Fruit fly (Drosophila melanogaster) whole organism, pupa: ENCODE results near the gene CG13127.

Experiments
- CG10348 ChIP-seq: fragments of 200-800 bp; sonication (Bioruptor generic); IDR thresholded peaks from 2 replicates; pipeline ENCODE4 v1.3.6; 2022; ENCODE audit warnings: missing biosample characterization, missing genetic modification characterization
- CG12605 ChIP-seq: fragments of 200-800 bp; sonication (Bioruptor generic); IDR thresholded peaks from 2 replicates; pipeline ENCODE4 v1.3.6; 2022; ENCODE audit warnings: missing biosample characterization, missing genetic modification characterization
- CG13204 ChIP-seq: fragments of 200-800 bp; sonication (Bioruptor generic); optimal IDR thresholded peaks from 2 replicates; lab custom pipeline; 2018; ENCODE audit warnings: missing biosample characterization, mild to moderate bottlenecking, missing genetic modification characterization, moderate library complexity
- CG14655 ChIP-seq: fragments of 200-800 bp; sonication (Bioruptor generic); optimal IDR thresholded peaks from 3 replicates; lab custom pipeline; 2017; ENCODE audit warnings: mild to moderate bottlenecking, missing biosample characterization, missing genetic modification reagents, missing genetic modification characterization
- CG15710 ChIP-seq: fragments of 200-800 bp; sonication (Bioruptor generic); optimal IDR thresholded peaks from 2 replicates; lab custom pipeline; 2018; ENCODE audit warnings: missing biosample characterization, mild to moderate bottlenecking, missing genetic modification characterization, moderate library complexity
- CG17806 ChIP-seq: fragments of 200-800 bp; sonication (Bioruptor generic); optimal IDR thresholded peaks from 2 replicates; lab custom pipeline; 2018; ENCODE audit warnings: missing biosample characterization, mild to moderate bottlenecking, missing genetic modification characterization, moderate library complexity
- CG32121 ChIP-seq: fragments of 200-800 bp; sonication (Bioruptor generic); IDR thresholded peaks from 2 replicates; pipeline ENCODE4 v1.3.6; 2022; ENCODE audit warnings: missing biosample characterization, missing genetic modification characterization
- CG34367 ChIP-seq: fragments of 200-800 bp; sonication (Bioruptor generic); optimal IDR thresholded peaks from 2 replicates; lab custom pipeline; 2018; ENCODE audit warnings: missing biosample characterization, mild to moderate bottlenecking, missing genetic modification characterization
- CG4496 ChIP-seq: fragments of 200-800 bp; sonication (Bioruptor generic); IDR thresholded peaks from 3 replicates; pipeline ENCODE4 v1.3.6; 2022; ENCODE audit warnings: missing biosample characterization, missing genetic modification characterization
- CG8159 ChIP-seq: fragments of 200-800 bp; sonication (Bioruptor generic); optimal IDR thresholded peaks from 3 replicates; lab custom pipeline; 2018; ENCODE audit warnings: missing biosample characterization, mild to moderate bottlenecking, missing genetic modification characterization, moderate library complexity
- CG8301 ChIP-seq: fragments of 200-800 bp; sonication (Bioruptor generic); optimal IDR thresholded peaks from 2 replicates; lab custom pipeline; 2018; ENCODE audit warnings: missing biosample characterization, mild to moderate bottlenecking, missing genetic modification characterization
- CG9948 ChIP-seq: fragments of 200-800 bp; sonication (Bioruptor generic); optimal IDR thresholded peaks from 2 replicates; lab custom pipeline; 2018; ENCODE audit warnings: missing biosample characterization, mild to moderate bottlenecking, missing genetic modification characterization, moderate library complexity
- D1 ChIP-seq: fragments of 200-800 bp; sonication (Bioruptor generic); optimal IDR thresholded peaks from 2 replicates; lab custom pipeline; 2018; ENCODE audit warnings: missing biosample characterization, mild to moderate bottlenecking, missing genetic modification characterization, moderate library complexity
- EcR ChIP-seq: fragments of 200-800 bp; sonication (Bioruptor generic); optimal IDR thresholded peaks from 3 replicates; lab custom pipeline; 2019; ENCODE audit warnings: missing biosample characterization, missing genetic modification characterization, mild to moderate bottlenecking, moderate library complexity, missing genetic modification reagents
- Ets98B ChIP-seq: fragments of 200-800 bp; sonication (Bioruptor generic); IDR thresholded peaks from 2 replicates; pipeline ENCODE4 v1.3.6; 2022; ENCODE audit warnings: missing biosample characterization, missing genetic modification characterization
- Pif1A ChIP-seq: fragments of 200-800 bp; sonication (Bioruptor generic); optimal IDR thresholded peaks from 3 replicates; lab custom pipeline; 2016; ENCODE audit warnings: missing biosample characterization, missing genetic modification characterization
- Pif1B ChIP-seq: fragments of 200-800 bp; sonication (Bioruptor generic); optimal IDR thresholded peaks from 3 replicates; lab custom pipeline; 2016; ENCODE audit warnings: missing biosample characterization, missing genetic modification characterization
- Snoo ChIP-seq: fragments of 200-800 bp; sonication (Bioruptor generic); optimal IDR thresholded peaks from 3 replicates; lab custom pipeline; 2017; ENCODE audit warnings: missing biosample characterization, mild to moderate bottlenecking, missing genetic modification characterization, inconsistent platforms
- fd96Ca ChIP-seq: fragments of 200-800 bp; sonication (Bioruptor generic); IDR thresholded peaks from 3 replicates; pipeline ENCODE4 v1.3.6; 2022; ENCODE audit warnings: missing biosample characterization, missing genetic modification characterization
- gl ChIP-seq: fragments of 200-800 bp; sonication (Bioruptor generic); optimal IDR thresholded peaks from 2 replicates; lab custom pipeline; 2018; ENCODE audit warnings: missing biosample characterization, mild to moderate bottlenecking, missing genetic modification characterization
- rn ChIP-seq: fragments of 200-800 bp; sonication (Bioruptor generic); IDR thresholded peaks from 2 replicates; pipeline ENCODE4 v1.3.6; 2022; ENCODE audit warnings: missing biosample characterization, missing genetic modification characterization

CG13127 gene

DNA sequence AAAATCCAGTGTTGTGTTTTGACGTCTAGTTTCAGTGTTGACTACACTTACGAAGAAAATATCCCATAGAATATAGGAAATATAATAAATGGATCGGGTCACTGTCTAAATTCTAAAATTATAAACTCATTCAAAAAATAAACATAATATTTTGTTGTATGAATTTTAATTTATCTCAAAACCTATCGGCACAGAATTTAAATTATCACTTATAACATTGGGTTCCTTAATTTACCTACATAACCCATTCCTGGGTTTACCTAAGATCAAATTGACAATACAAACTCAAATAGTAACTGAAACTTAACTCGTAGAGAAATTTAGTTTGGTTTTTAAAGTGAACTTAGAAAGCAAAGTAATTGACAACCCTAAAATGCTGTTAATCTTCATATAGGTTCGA, 29.9 kb upstream of the CG13127 start:
- no peak for TF ChIP-seq Pif1A

- TF ChIP-seq CG9948 (tag; lab: Kevin White, UChicago) (no peak), CG10348 (no peak), D1 (no peak), fd96Ca (GFP tag; lab: Robert Waterston, UW) (no peak), gl (tag; lab: Kevin White, UChicago) (no peak), CG12605 (GFP tag; lab: Robert Waterston, UW) (no peak), CG15710 (tag; lab: Kevin White, UChicago) (no peak), CG17806 (tag; lab: Kevin White, UChicago) (no peak), CG32121 (GFP tag; lab: Robert Waterston, UW) (no peak), CG13204 (GFP tag; lab: Kevin White, UChicago) (no peak), CG4496 (no peak), Ets98B (GFP tag; lab: Robert Waterston, UW) (no peak), CG8159 (no peak), CG14655 (GFP tag; lab: Kevin White, UChicago) (no peak), Pif1B (GFP tag; lab: Kevin White, UChicago) (no peak)
Measured at dm6 chr2L:10002408-10003358, 23.8 kb upstream of the CG13127 start, which contains the start of the genes CG31875 and SoYb. Gene CG31875 (minus strand): TSS chr2L:10002736. Gene SoYb (minus strand): TSS chr2L:10002736.

DNA sequence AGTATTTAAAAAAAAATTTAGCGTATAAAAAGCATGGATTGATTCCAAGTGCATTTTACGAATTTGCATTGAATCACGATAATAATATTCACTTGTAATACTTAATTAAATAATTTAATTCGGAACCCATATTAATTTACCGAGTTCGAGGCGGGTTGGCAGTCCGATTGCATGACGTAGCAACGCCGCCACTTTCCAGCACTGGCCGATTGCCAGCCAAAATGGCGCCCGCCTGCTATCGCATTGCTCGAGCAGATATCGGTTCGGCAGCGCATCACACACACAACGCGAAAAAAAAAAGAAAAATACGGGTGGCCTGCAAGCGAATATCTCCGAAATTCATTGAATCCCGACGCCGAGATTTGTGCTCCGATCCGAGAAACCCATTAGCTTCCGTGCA, 22.9 kb upstream of the CG13127 start, which contains the start of gene Ndf:
Gene Ndf, plus strand, starts transcription at position 240 of the 400 bp plus-strand sequence.
- TF ChIP-seq Snoo (tag; lab: Kevin White, UChicago): peak; percentile 45
- no peak for TF ChIP-seq gl (tag; lab: Kevin White, UChicago)
- TF ChIP-seq CG12605 (GFP tag; lab: Robert Waterston, UW): peak; percentile 33
- peak; percentile 38 for TF ChIP-seq CG15710 (tag; lab: Kevin White, UChicago)
- no peak for TF ChIP-seq CG9948 (tag; lab: Kevin White, UChicago)
- TF ChIP-seq rn (GFP tag; lab: Robert Waterston, UW): no peak
- no peak for TF ChIP-seq EcR (GFP tag; lab: Kevin White, UChicago)
- TF ChIP-seq Pif1A: peak; percentile 42
- peak; percentile 30 for TF ChIP-seq CG8159
- peak; percentile 88 for TF ChIP-seq CG4496
- TF ChIP-seq Pif1B (GFP tag; lab: Kevin White, UChicago): peak; percentile 2
- no peak for TF ChIP-seq CG32121 (GFP tag; lab: Robert Waterston, UW)
- peak; percentile 32 for TF ChIP-seq CG17806 (tag; lab: Kevin White, UChicago)
- TF ChIP-seq CG14655 (GFP tag; lab: Kevin White, UChicago): peak; percentile 42
- TF ChIP-seq CG13204 (GFP tag; lab: Kevin White, UChicago): no peak
- TF ChIP-seq Ets98B (GFP tag; lab: Robert Waterston, UW): no peak; the same call in 1 of the 2 replicates
- peak; percentile 61; the same call in 1 of the 3 replicates for TF ChIP-seq fd96Ca (GFP tag; lab: Robert Waterston, UW)
- peak; percentile 37 for TF ChIP-seq D1
- peak; percentile 11 for TF ChIP-seq CG34367

dm6 chr2L:10004574-10004973, 21.9 kb upstream of the CG13127 start:
- TF ChIP-seq CG34367 (no peak), CG10348 (no peak), Snoo (tag; lab: Kevin White, UChicago) (no peak), Ets98B (GFP tag; lab: Robert Waterston, UW) (0 out of 2 replicates have a peak, but pooled peaks have one; percentile 12), CG17806 (tag; lab: Kevin White, UChicago) (no peak), Pif1B (GFP tag; lab: Kevin White, UChicago) (no peak), CG8301 (tag; lab: Kevin White, UChicago) (no peak), rn (GFP tag; lab: Robert Waterston, UW) (no peak), gl (tag; lab: Kevin White, UChicago) (no peak), CG13204 (GFP tag; lab: Kevin White, UChicago) (peak; percentile 13), fd96Ca (GFP tag; lab: Robert Waterston, UW) (no peak), D1 (no peak), CG4496 (peak; percentile 10; the same call in 1 of the 3 replicates), Pif1A (peak; percentile 3), EcR (GFP tag; lab: Kevin White, UChicago) (no peak), CG12605 (GFP tag; lab: Robert Waterston, UW) (no peak; the same call in 1 of the 2 replicates), CG15710 (tag; lab: Kevin White, UChicago) (no peak), CG8159 (no peak), CG9948 (tag; lab: Kevin White, UChicago) (no peak), CG14655 (GFP tag; lab: Kevin White, UChicago) (no peak), CG32121 (GFP tag; lab: Robert Waterston, UW) (no peak)

dm6 chr2L:10009293-10009695, 17.2 kb upstream of the CG13127 start, which contains the start of gene Trp1:
Gene Trp1 (plus strand): TSS chr2L:10009381.
- TF ChIP-seq CG14655 (GFP tag; lab: Kevin White, UChicago) (no peak), CG4496 (peak; percentile 59), Pif1B (GFP tag; lab: Kevin White, UChicago) (peak; percentile 30), D1 (peak; percentile 45), fd96Ca (GFP tag; lab: Robert Waterston, UW) (peak; percentile 54; the same call in 1 of the 3 replicates), rn (GFP tag; lab: Robert Waterston, UW) (peak; percentile 41), CG10348 (no peak), CG17806 (tag; lab: Kevin White, UChicago) (no peak), CG15710 (tag; lab: Kevin White, UChicago) (peak; percentile 26), Snoo (tag; lab: Kevin White, UChicago) (no peak), EcR (GFP tag; lab: Kevin White, UChicago) (no peak), CG13204 (GFP tag; lab: Kevin White, UChicago) (peak; percentile 20), Pif1A (no peak), CG34367 (peak; percentile 37), gl (tag; lab: Kevin White, UChicago) (peak; percentile 63), CG32121 (GFP tag; lab: Robert Waterston, UW) (no peak; the same call in 1 of the 2 replicates), CG8159 (peak; percentile 34), CG9948 (tag; lab: Kevin White, UChicago) (no peak), CG12605 (GFP tag; lab: Robert Waterston, UW) (0 out of 2 replicates have a peak, but pooled peaks have one; percentile 34), Ets98B (GFP tag; lab: Robert Waterston, UW) (no peak), CG8301 (tag; lab: Kevin White, UChicago) (peak; percentile 9)
